Fruit fly (Drosophila melanogaster) whole organism, embryonic: ENCODE measurements around the gene LysRS.

Experiments used
- BEAF-32 ChIP-seq: fragments of 200-800 bp; sonication (Bioruptor generic); optimal IDR thresholded peaks from 3 replicates; lab custom pipeline; 2017; ENCODE audit warnings: missing biosample characterization, missing genetic modification characterization, mild to moderate bottlenecking, moderate library complexity, missing genetic modification reagents
- CG10209 ChIP-seq: fragments of 200-800 bp; sonication (Bioruptor generic); optimal IDR thresholded peaks from 3 replicates; lab custom pipeline; 2017; ENCODE audit warnings: missing biosample characterization, mild to moderate bottlenecking, missing genetic modification characterization, missing genetic modification reagents
- CG1024 ChIP-seq: fragments of 200-800 bp; sonication (Bioruptor generic); IDR thresholded peaks from 2 replicates; pipeline ENCODE4 v1.3.6; 2022; ENCODE audit warnings: missing biosample characterization, missing genetic modification characterization
- CG10431 ChIP-seq: fragments of 200-800 bp; sonication (Bioruptor generic); optimal IDR thresholded peaks from 3 replicates; lab custom pipeline; 2018; ENCODE audit warnings: missing biosample characterization, mild to moderate bottlenecking, missing genetic modification characterization
- CG1233 ChIP-seq: fragments of 200-800 bp; sonication (Bioruptor generic); optimal IDR thresholded peaks from 4 replicates; lab custom pipeline; 2018; ENCODE audit warnings: missing biosample characterization, mild to moderate bottlenecking, missing genetic modification characterization
- CG14014 ChIP-seq: fragments of 200-800 bp; sonication (Bioruptor generic); IDR thresholded peaks from 2 replicates; pipeline ENCODE4 v1.3.6; 2022; ENCODE audit warnings: missing biosample characterization, missing genetic modification characterization
- CG14441 ChIP-seq: fragments of 200-800 bp; sonication (Bioruptor generic); IDR thresholded peaks from 2 replicates; pipeline ENCODE4 v1.3.6; 2022; ENCODE audit warnings: missing biosample characterization, missing genetic modification characterization
- CG14710 ChIP-seq: fragments of 200-800 bp; sonication (Bioruptor generic); optimal IDR thresholded peaks from 3 replicates; lab custom pipeline; 2019; ENCODE audit warnings: missing biosample characterization, mild to moderate bottlenecking, missing genetic modification characterization, moderate library complexity
- CG1529 ChIP-seq: fragments of 200-800 bp; sonication (Bioruptor generic); optimal IDR thresholded peaks from 3 replicates; lab custom pipeline; 2018; ENCODE audit warnings: missing biosample characterization, missing genetic modification characterization
- CG15601 ChIP-seq: fragments of 200-800 bp; sonication (Bioruptor generic); optimal IDR thresholded peaks from 3 replicates; lab custom pipeline; 2019; ENCODE audit warnings: missing biosample characterization, mild to moderate bottlenecking, missing genetic modification characterization, moderate library complexity
- CG1602 ChIP-seq: fragments of 200-800 bp; sonication (Bioruptor generic); optimal IDR thresholded peaks from 3 replicates; lab custom pipeline; 2016; ENCODE audit warnings: missing biosample characterization, missing genetic modification characterization
- CG17829 ChIP-seq: fragments of 200-800 bp; optimal IDR thresholded peaks from 2 replicates; lab custom pipeline; 2019; ENCODE audit warnings: missing biosample characterization, mild to moderate bottlenecking, missing genetic modification characterization, moderate library complexity
- CG3281 ChIP-seq: fragments of 200-800 bp; sonication (Bioruptor generic); optimal IDR thresholded peaks from 3 replicates; lab custom pipeline; 2017; ENCODE audit warnings: missing biosample characterization, mild to moderate bottlenecking, missing genetic modification characterization
- CG34376 ChIP-seq: fragments of 200-800 bp; sonication (Bioruptor generic); optimal IDR thresholded peaks from 2 replicates; lab custom pipeline; 2018; ENCODE audit warnings: missing biosample characterization, mild to moderate bottlenecking, missing genetic modification characterization
- CG42726 ChIP-seq: fragments of 200-800 bp; sonication (Bioruptor generic); IDR thresholded peaks from 2 replicates; pipeline ENCODE4 v1.3.6; 2022; ENCODE audit warnings: missing biosample characterization, missing genetic modification characterization; ENCODE audit not compliant: partially characterized antibody
- CG4707 ChIP-seq: fragments of 200-800 bp; sonication (Bioruptor generic); optimal IDR thresholded peaks from 2 replicates; lab custom pipeline; 2018; ENCODE audit warnings: missing biosample characterization, mild to moderate bottlenecking, missing genetic modification characterization, moderate library complexity
- CG8924 ChIP-seq: fragments of 200-800 bp; optimal IDR thresholded peaks from 3 replicates; lab custom pipeline; 2019; ENCODE audit warnings: missing biosample characterization, mild to moderate bottlenecking, missing genetic modification characterization, moderate library complexity
- Dbx ChIP-seq: fragments of 200-800 bp; sonication (Bioruptor generic); IDR thresholded peaks from 3 replicates; pipeline ENCODE4 v1.3.6; 2022; ENCODE audit warnings: missing biosample characterization, missing genetic modification characterization
- Dek ChIP-seq: fragments of 200-800 bp; sonication (Bioruptor generic); optimal IDR thresholded peaks from 3 replicates; lab custom pipeline; 2019; ENCODE audit warnings: missing biosample characterization, mild to moderate bottlenecking, missing genetic modification characterization, moderate library complexity
- Dfd ChIP-seq, 2 experiments: fragments of >200 bp; optimal IDR thresholded peaks; 2 replicates each; lab custom pipeline; 2017; ENCODE audit warnings: missing biosample characterization in 2 of 2, missing genetic modification characterization in 2 of 2
- Doc2 ChIP-seq: fragments of 200-800 bp; sonication (Bioruptor generic); IDR thresholded peaks from 2 replicates; pipeline ENCODE4 v1.3.6; 2022; ENCODE audit warnings: missing biosample characterization, missing genetic modification characterization
- H2.0 ChIP-seq: fragments of 200-800 bp; sonication (Bioruptor generic); IDR thresholded peaks from 2 replicates; pipeline ENCODE4 v1.3.6; 2022; ENCODE audit warnings: missing biosample characterization, missing genetic modification characterization
- Hand ChIP-seq: fragments of 200-800 bp; sonication (Bioruptor generic); optimal IDR thresholded peaks from 2 replicates; lab custom pipeline; 2017; ENCODE audit warnings: mild to moderate bottlenecking, missing biosample characterization, missing genetic modification reagents, missing genetic modification characterization
- HmgZ ChIP-seq: fragments of 200-800 bp; sonication (Bioruptor generic); optimal IDR thresholded peaks from 2 replicates; lab custom pipeline; 2018; ENCODE audit warnings: missing biosample characterization, mild to moderate bottlenecking, missing genetic modification characterization
- Hr3 ChIP-seq: fragments of 200-800 bp; sonication (Bioruptor generic); optimal IDR thresholded peaks from 3 replicates; lab custom pipeline; 2016; ENCODE audit warnings: missing biosample characterization, missing genetic modification characterization
- MTF-1 ChIP-seq: fragments of 200-800 bp; sonication (Bioruptor generic); optimal IDR thresholded peaks from 2 replicates; lab custom pipeline; 2018; ENCODE audit warnings: missing biosample characterization, mild to moderate bottlenecking, missing genetic modification characterization, borderline replicate concordance
- Opbp ChIP-seq: fragments of 200-800 bp; sonication (Bioruptor generic); IDR thresholded peaks from 3 replicates; pipeline ENCODE4 v1.3.6; 2022; ENCODE audit warnings: missing biosample characterization, missing genetic modification characterization; ENCODE audit not compliant: partially characterized antibody
- Sox100B ChIP-seq: fragments of 200-800 bp; sonication (Bioruptor generic); optimal IDR thresholded peaks from 3 replicates; lab custom pipeline; 2018; ENCODE audit warnings: missing biosample characterization, mild to moderate bottlenecking, missing genetic modification characterization
- Trl ChIP-seq, 3 experiments: fragments of >200 bp in 2 of 3; fragments of 200-800 bp in 1 of 3; sonication (Bioruptor generic) in 1 of 3; optimal IDR thresholded peaks; 2 replicates in 1 of 3; 3 replicates in 2 of 3; lab custom pipeline; 2016 to 2017; ENCODE audit warnings: missing biosample characterization in 1 of 3, missing genetic modification characterization in 1 of 3
- chinmo ChIP-seq: fragments of 200-800 bp; sonication (Bioruptor generic); IDR thresholded peaks from 4 replicates; pipeline ENCODE4 v1.3.6; 2022; ENCODE audit warnings: missing biosample characterization, missing genetic modification characterization; ENCODE audit not compliant: partially characterized antibody
- corto ChIP-seq: fragments of 200-800 bp; sonication (Bioruptor generic); optimal IDR thresholded peaks from 2 replicates; lab custom pipeline; 2016; ENCODE audit warnings: missing biosample characterization, mild to moderate bottlenecking, missing genetic modification characterization, moderate library complexity
- crp ChIP-seq, 2 experiments: fragments of 200-800 bp; sonication (Bioruptor generic); optimal IDR thresholded peaks; 2 replicates in 1 of 2; 3 replicates in 1 of 2; lab custom pipeline; 2017; ENCODE audit warnings: missing biosample characterization in 2 of 2, missing genetic modification characterization in 2 of 2, mild to moderate bottlenecking in 1 of 2, moderate library complexity in 1 of 2
- fd3F ChIP-seq: fragments of 200-800 bp; sonication (Bioruptor generic); optimal IDR thresholded peaks from 2 replicates; lab custom pipeline; 2018; ENCODE audit warnings: missing biosample characterization, mild to moderate bottlenecking, missing genetic modification characterization, moderate library complexity
- ftz-f1 ChIP-seq: fragments of 200-800 bp; sonication (Bioruptor generic); optimal IDR thresholded peaks from 2 replicates; lab custom pipeline; 2016; ENCODE audit warnings: missing biosample characterization, missing genetic modification characterization
- fu2 ChIP-seq: fragments of 200-800 bp; sonication (Bioruptor generic); optimal IDR thresholded peaks from 2 replicates; lab custom pipeline; 2016; ENCODE audit warnings: missing biosample characterization, missing genetic modification characterization
- gsb ChIP-seq: fragments of 200-800 bp; sonication (Bioruptor generic); IDR thresholded peaks from 2 replicates; pipeline ENCODE4 v1.3.6; 2022; ENCODE audit warnings: missing biosample characterization, missing genetic modification characterization
- kah ChIP-seq: fragments of 200-800 bp; sonication (Bioruptor generic); optimal IDR thresholded peaks from 2 replicates; lab custom pipeline; 2018; ENCODE audit warnings: missing biosample characterization, mild to moderate bottlenecking, missing genetic modification characterization
- knrl ChIP-seq: fragments of 200-800 bp; sonication (Bioruptor generic); IDR thresholded peaks from 3 replicates; pipeline ENCODE4 v1.3.6; 2022; ENCODE audit warnings: missing biosample characterization, missing genetic modification characterization; ENCODE audit not compliant: partially characterized antibody
- lab ChIP-seq: fragments of 200-800 bp; sonication (Bioruptor generic); optimal IDR thresholded peaks from 3 replicates; lab custom pipeline; 2017; ENCODE audit warnings: missing biosample characterization, missing genetic modification characterization, mild to moderate bottlenecking, moderate library complexity, missing genetic modification reagents
- nom ChIP-seq: fragments of 200-800 bp; sonication (Bioruptor generic); optimal IDR thresholded peaks from 2 replicates; lab custom pipeline; 2017; ENCODE audit warnings: missing biosample characterization, missing genetic modification characterization, mild to moderate bottlenecking, moderate library complexity, missing genetic modification reagents
- pan ChIP-seq, 4 experiments: fragments of >200 bp in 3 of 4; fragments of 200-800 bp in 1 of 4; sonication (Bioruptor generic) in 1 of 4; optimal IDR thresholded peaks in 3 of 4; IDR thresholded peaks in 1 of 4; 2 replicates each; pipeline versions ENCODE4 v1.3.6 to Lab custom; 2017 to 2022; ENCODE audit warnings: missing biosample characterization in 2 of 4, missing genetic modification characterization in 2 of 4, mixed read lengths in 1 of 4
- pfk ChIP-seq: fragments of 200-800 bp; sonication (Bioruptor generic); optimal IDR thresholded peaks from 2 replicates; lab custom pipeline; 2018; ENCODE audit warnings: missing biosample characterization, mild to moderate bottlenecking, missing genetic modification characterization, moderate library complexity
- pho ChIP-seq: fragments of 200-800 bp; sonication (Bioruptor generic); optimal IDR thresholded peaks from 2 replicates; lab custom pipeline; 2016; ENCODE audit warnings: missing biosample characterization, missing genetic modification characterization
- sd ChIP-seq: fragments of 200-800 bp; sonication (Bioruptor generic); optimal IDR thresholded peaks from 3 replicates; lab custom pipeline; 2018; ENCODE audit warnings: missing biosample characterization, mild to moderate bottlenecking, missing genetic modification characterization, moderate library complexity
- tll ChIP-seq, 2 experiments: fragments of 200-800 bp in 1 of 2; fragments of >200 bp in 1 of 2; sonication (Bioruptor generic) in 1 of 2; optimal IDR thresholded peaks; 2 replicates each; lab custom pipeline; 2017 to 2019; ENCODE audit warnings: missing biosample characterization in 2 of 2, missing genetic modification characterization in 2 of 2, mild to moderate bottlenecking in 1 of 2, moderate library complexity in 1 of 2

The LysRS gene

DNA sequence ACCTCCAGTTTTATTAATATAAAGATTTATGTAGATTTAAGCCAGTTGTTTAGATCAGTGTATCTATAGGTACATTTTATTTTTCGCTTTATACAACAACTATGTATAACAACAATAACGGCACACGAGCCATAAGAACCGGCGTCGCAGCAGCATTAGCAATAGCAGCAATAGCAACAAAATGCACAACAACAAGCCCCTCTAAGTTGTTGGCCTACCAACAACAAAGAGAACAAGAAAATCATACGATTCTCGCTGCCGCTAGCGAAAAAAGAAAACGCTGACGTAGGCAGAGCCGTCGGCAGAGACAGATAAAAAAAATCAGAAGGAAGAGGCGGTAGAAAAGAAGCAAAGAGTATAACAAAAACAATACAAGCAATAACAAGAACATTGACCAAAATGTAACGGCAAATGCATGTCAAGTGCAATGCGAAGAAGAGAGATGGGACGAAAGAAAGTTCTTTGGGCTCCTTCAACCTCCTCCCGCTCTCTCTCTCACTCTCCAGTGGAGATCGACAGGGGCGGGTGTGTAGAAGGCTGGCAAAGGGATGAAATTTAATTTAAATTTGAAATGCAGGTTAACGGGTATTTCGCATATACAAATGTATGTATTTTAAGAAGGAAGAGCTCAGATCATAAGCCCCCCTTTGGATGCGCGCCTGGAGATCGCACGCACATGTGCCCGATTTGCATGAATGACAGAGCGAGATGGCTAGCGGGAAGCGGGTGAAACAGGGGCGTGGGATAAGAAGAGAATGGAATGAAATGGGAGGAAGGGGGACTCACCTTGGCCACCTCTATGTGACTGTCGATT lies 29.8 kb downstream of the LysRS start (continued):
- peak; percentile 95 for TF ChIP-seq MTF-1 (GFP tag; lab: Kevin White, UChicago)
- peak; percentile 96 for TF ChIP-seq gsb (GFP tag; lab: Robert Waterston, UW)
- TF ChIP-seq CG1233 (GFP tag; lab: Kevin White, UChicago) = peak; percentile 97
- TF ChIP-seq CG34376 (GFP tag; lab: Kevin White, UChicago) = peak; percentile 76
- peak; percentile 98 for TF ChIP-seq CG14441
- TF ChIP-seq chinmo = peak; percentile 90; the same call in 2 of the 4 replicates
- TF ChIP-seq Trl (optimal IDR thresholded peaks at IDR 0.05; lab: Kevin White, UChicago) = peak; percentile 11 to 32
- peak; percentile 99 for TF ChIP-seq Trl (GFP tag; optimal IDR thresholded peaks at IDR 0.05; lab: Kevin White, UChicago)
- peak; percentile 89 for TF ChIP-seq ftz-f1 (GFP tag; lab: Kevin White, UChicago)
- TF ChIP-seq Hand (GFP tag; lab: Kevin White, UChicago) = peak; percentile 94
- peak; percentile 98 for TF ChIP-seq CG14014 (GFP tag; lab: Robert Waterston, UW)
- no peak for TF ChIP-seq Dfd (GFP tag; optimal IDR thresholded peaks at IDR 0.05; lab: Kevin White, UChicago)
- TF ChIP-seq fu2 (GFP tag; lab: Kevin White, UChicago) = peak; percentile 97
- peak; percentile 89 for TF ChIP-seq Doc2
- TF ChIP-seq fd3F (GFP tag; lab: Kevin White, UChicago) = peak; percentile 95
- peak; percentile 90 for TF ChIP-seq kah (GFP tag; lab: Kevin White, UChicago)
- peak; percentile 99 for TF ChIP-seq Hr3 (GFP tag; lab: Kevin White, UChicago)
- peak; percentile 98 for TF ChIP-seq CG15601 (tag; lab: Kevin White, UChicago)
- no peak for TF ChIP-seq knrl (GFP tag; lab: Robert Waterston, UW)
- peak; percentile 97 for TF ChIP-seq HmgZ (tag; lab: Kevin White, UChicago)
- peak; percentile 96 for TF ChIP-seq CG4707 (GFP tag; lab: Kevin White, UChicago)
- TF ChIP-seq pfk (GFP tag; lab: Kevin White, UChicago) = no peak
- TF ChIP-seq CG14710 (tag; lab: Kevin White, UChicago) = peak; percentile 97
- TF ChIP-seq Sox100B (GFP tag; lab: Kevin White, UChicago) = peak; percentile 93
- no peak for TF ChIP-seq BEAF-32 (GFP tag; lab: Kevin White, UChicago)
- TF ChIP-seq CG3281 (GFP tag; lab: Kevin White, UChicago) = peak; percentile 94
- peak; percentile 99 for TF ChIP-seq CG1602 (GFP tag; lab: Kevin White, UChicago)
- TF ChIP-seq pho (GFP tag; lab: Kevin White, UChicago) = peak; percentile 98
- peak; percentile 98 for TF ChIP-seq CG8924
- TF ChIP-seq Dbx (GFP tag; lab: Robert Waterston, UW) = peak; percentile 98
- TF ChIP-seq tll (GFP tag; optimal IDR thresholded peaks at IDR 0.05; lab: Kevin White, UChicago) = peak in 1 of 2 experiments; percentile 65
- TF ChIP-seq H2.0 = peak; percentile 98
- TF ChIP-seq CG10209 (GFP tag; lab: Kevin White, UChicago) = peak; percentile 98
- no peak for TF ChIP-seq pan (optimal IDR thresholded peaks at IDR 0.05; lab: Kevin White, UChicago)
- peak in 1 of 2 experiments; percentile 98 for TF ChIP-seq pan (GFP tag; optimal IDR thresholded peaks at IDR 0.05 in 1 of 2, IDR thresholded peaks at IDR 0.05 in 1 of 2)
- TF ChIP-seq CG10431 = peak; percentile 92
- no peak for TF ChIP-seq CG42726
- peak; percentile 89 for TF ChIP-seq sd (tag; lab: Kevin White, UChicago)
- TF ChIP-seq CG1529 (GFP tag; lab: Kevin White, UChicago) = peak; percentile 98
- peak; percentile 98 for TF ChIP-seq CG17829 (tag; lab: Kevin White, UChicago)
- peak; percentile 91 for TF ChIP-seq corto
- peak; percentile 96 for TF ChIP-seq Dek
- TF ChIP-seq Opbp (GFP tag; lab: Robert Waterston, UW) = no peak
- peak; percentile 96 for TF ChIP-seq nom (GFP tag; lab: Kevin White, UChicago)
- peak; percentile 99 for TF ChIP-seq lab (GFP tag; lab: Kevin White, UChicago)
- TF ChIP-seq crp (GFP tag; optimal IDR thresholded peaks at IDR 0.05; lab: Kevin White, UChicago) = peak in 1 of 2 experiments; percentile 73
- TF ChIP-seq CG1024 (GFP tag; lab: Robert Waterston, UW) = peak; percentile 96
